Worm (Caenorhabditis elegans) whole organism, L4/young adult: ENCODE results near the gene pei-2.

Source experiments
- W03F9.2 ChIP-seq: fragments of 150-350 bp; optimal IDR thresholded peaks from 2 replicates; lab custom pipeline; 2014; ENCODE audit warnings: missing biosample characterization, missing genetic modification characterization
- dao-5 ChIP-seq: sonication (generic microtip); optimal IDR thresholded peaks from 2 replicates; lab custom pipeline; 2016; ENCODE audit warnings: missing genotype, missing genetic modification characterization, moderate library complexity, missing compliant biosample characterization
- him-1 ChIP-seq: sonication (generic microtip); optimal IDR thresholded peaks from 2 replicates; lab custom pipeline; 2016; ENCODE audit warnings: missing genotype, missing genetic modification reagents, missing genetic modification characterization, missing compliant biosample characterization

DNA sequence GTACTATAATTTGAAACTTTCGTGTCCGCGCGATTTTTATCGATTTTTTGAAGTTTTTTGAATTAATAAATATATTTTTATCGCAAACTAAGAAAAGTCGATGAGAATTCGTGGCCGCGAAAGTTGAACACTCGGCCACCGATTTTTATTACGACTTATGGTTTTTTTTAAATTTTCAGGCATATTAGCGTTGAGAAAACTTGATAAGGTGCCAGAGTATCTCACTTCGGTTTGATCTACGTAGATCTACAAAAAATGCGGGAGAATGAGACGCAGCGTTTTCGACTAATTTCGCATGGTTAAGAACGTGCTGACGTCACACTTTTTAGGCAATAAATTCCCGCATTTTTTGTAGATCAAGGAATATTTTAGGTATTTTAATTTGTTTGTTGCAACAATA, at the start of gene pei-2:
- TF ChIP-seq W03F9.2 (tag; lab: Kevin White, UChicago) (no peak), dao-5 (tag; lab: Kevin White, UChicago) (no peak), him-1 (tag; lab: Kevin White, UChicago) (no peak)
